Fruit fly (Drosophila melanogaster) whole organism: ENCODE results near the gene fd3F.
"Not testable (repeated sequence)": the region's sequence is repeated elsewhere in the genome, so short reads cannot be mapped to it uniquely, and the experiment has no call there.

ENCODE experiments used
- Dll ChIP-seq: fragments of >200 bp; optimal IDR thresholded peaks from 2 replicates; lab custom pipeline; 2017
- EcR ChIP-seq, 2 experiments: fragments of >200 bp; optimal IDR thresholded peaks; 2 replicates each; lab custom pipeline; 2017; ENCODE audit warnings: missing biosample characterization in 2 of 2, missing genetic modification characterization in 2 of 2, missing genetic modification reagents in 2 of 2
- pan ChIP-seq: fragments of >200 bp; optimal IDR thresholded peaks from 2 replicates; lab custom pipeline; 2017
- psq ChIP-seq: fragments of >200 bp; optimal IDR thresholded peaks from 2 replicates; lab custom pipeline; 2017

- not testable (repeated sequence) for TF ChIP-seq psq (lab: Kevin White, UChicago); EcR (GFP tag; optimal IDR thresholded peaks at IDR 0.05; lab: Kevin White, UChicago); Dll (lab: Kevin White, UChicago); pan (lab: Kevin White, UChicago)
These were observed 3.2 kb upstream of the fd3F start, which contains the start of gene HIP for dm6 chrX:3798919-3799318.
